Fruit fly (Drosophila melanogaster) Kc167 (cell line): Measurements from ENCODE around the gene CG10979.

Experiments
- Myc ChIP-seq: fragments of >200 bp; optimal IDR thresholded peaks from 2 replicates; lab custom pipeline; 2017; ENCODE audit warnings: missing external identifiers
- Sin3A ChIP-seq: fragments of >200 bp; optimal IDR thresholded peaks from 2 replicates; lab custom pipeline; 2018; ENCODE audit warnings: missing external identifiers
- h ChIP-seq: fragments of >200 bp; optimal IDR thresholded peaks from 3 replicates; lab custom pipeline; 2018; ENCODE audit warnings: missing external identifiers
- insv ChIP-seq: fragments of >200 bp; optimal IDR thresholded peaks from 3 replicates; lab custom pipeline; 2018; ENCODE audit warnings: missing external identifiers
- psq ChIP-seq: fragments of >200 bp; optimal IDR thresholded peaks from 2 replicates; lab custom pipeline; 2017; ENCODE audit warnings: missing external identifiers
- ttk ChIP-seq: sonication (Bioruptor generic); optimal IDR thresholded peaks from 2 replicates; lab custom pipeline; 2017; ENCODE audit warnings: missing external identifiers

Gene CG10979

dm6 chr3R:5791497-5791896 lies 3.0 kb upstream of the CG10979 start, which contains the start of gene Hpf1:
Gene Hpf1 (plus strand): TSS chr3R:5791879.
- no peak for TF ChIP-seq psq (lab: Kevin White, UChicago)
- TF ChIP-seq insv (lab: Kevin White, UChicago), result no peak
- no peak for TF ChIP-seq ttk (lab: Kevin White, UChicago)

DNA sequence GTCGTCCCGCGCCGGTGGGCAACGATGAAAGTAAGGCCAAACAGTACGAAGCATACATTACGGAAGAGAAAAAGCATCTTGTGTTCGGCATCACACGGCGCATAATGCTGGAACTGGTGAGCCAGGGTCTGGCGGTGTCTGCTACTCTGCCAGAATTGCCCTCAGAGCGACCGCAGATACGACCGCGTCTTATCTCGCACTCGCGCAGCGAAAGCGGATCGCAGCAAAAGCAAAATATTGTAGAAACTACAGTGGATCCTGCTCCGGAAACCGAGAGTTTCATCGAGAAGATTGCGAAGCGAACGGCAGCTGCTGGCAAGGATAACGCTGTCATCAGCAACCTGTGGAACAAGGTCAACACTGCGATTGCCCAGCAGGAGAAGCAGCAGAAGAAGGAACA lies 3.2 kb downstream of the CG10979 start:
- no peak for TF ChIP-seq Myc
- no peak for TF ChIP-seq h (lab: Kevin White, UChicago)
- no peak for TF ChIP-seq Sin3A
- no peak for TF ChIP-seq insv (lab: Kevin White, UChicago)
- no peak for TF ChIP-seq psq (lab: Kevin White, UChicago)
- no peak for TF ChIP-seq ttk (lab: Kevin White, UChicago)

- no peak for TF ChIP-seq h (lab: Kevin White, UChicago)
- TF ChIP-seq insv (lab: Kevin White, UChicago), result no peak
- no peak for TF ChIP-seq Myc
- TF ChIP-seq psq (lab: Kevin White, UChicago), result no peak
- TF ChIP-seq Sin3A, result no peak
- TF ChIP-seq ttk (lab: Kevin White, UChicago), result no peak
These were observed 7.4 kb downstream of the CG10979 start, which contains the start of gene CG11000 for dm6 chr3R:5801703-5802436. Gene CG11000 (plus strand): TSS chr3R:5802328.

DNA sequence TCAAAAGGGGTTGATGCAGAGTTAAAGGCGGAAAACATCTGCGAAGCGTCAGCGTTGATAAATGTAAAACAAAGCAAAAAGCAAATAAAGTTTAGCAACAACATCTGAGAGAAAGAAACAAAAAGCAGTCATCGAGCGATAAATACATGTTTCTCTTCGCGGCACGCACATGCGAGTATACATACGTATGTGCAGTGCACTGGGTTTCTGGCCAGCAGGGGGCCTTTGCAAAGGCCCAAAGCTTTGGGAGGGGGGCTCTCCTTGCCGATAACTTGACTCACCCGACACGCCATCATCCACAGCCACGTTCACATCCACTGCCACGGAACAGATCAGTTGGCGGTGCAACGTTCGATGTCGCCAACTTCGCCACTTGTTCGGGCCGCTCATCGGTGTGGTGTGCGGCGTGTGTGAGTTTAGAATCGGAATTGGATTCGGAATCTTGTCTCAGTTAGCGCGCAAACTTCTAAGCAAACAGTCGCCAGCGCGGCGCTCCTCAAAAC lies 18.7 kb downstream of the CG10979 start, which contains the start of gene CG42675:
TSS of gene CG42675 (plus strand) at position 453 of the 503 bp plus-strand sequence.
- TF ChIP-seq ttk (lab: Kevin White, UChicago), result no peak

DNA sequence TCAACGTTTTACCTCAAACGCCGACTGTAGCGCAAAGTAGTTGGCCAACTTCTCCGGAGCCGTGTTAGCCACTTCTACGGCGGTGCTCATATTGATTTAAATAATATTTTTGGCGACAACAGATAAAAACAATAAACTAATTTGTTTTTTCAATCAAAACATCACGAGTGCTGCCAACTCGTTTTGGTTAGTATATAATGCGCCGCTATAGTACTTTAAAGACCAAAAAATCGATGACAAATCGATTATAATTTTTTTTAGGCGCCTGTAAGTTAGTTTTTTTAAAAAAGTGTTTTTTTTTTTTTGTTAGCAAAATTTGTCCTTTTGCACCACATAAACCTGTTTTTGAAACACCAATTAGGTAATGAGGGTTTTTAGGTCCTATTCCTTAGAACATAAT lies 26.7 kb downstream of the CG10979 start, which contains the start of gene Hpr1:
TSS of gene Hpr1 (minus strand) at position 198 of the 400 bp plus-strand sequence.
- TF ChIP-seq psq (lab: Kevin White, UChicago) (no peak), insv (lab: Kevin White, UChicago) (no peak), ttk (lab: Kevin White, UChicago) (no peak), Myc (no peak)

DNA sequence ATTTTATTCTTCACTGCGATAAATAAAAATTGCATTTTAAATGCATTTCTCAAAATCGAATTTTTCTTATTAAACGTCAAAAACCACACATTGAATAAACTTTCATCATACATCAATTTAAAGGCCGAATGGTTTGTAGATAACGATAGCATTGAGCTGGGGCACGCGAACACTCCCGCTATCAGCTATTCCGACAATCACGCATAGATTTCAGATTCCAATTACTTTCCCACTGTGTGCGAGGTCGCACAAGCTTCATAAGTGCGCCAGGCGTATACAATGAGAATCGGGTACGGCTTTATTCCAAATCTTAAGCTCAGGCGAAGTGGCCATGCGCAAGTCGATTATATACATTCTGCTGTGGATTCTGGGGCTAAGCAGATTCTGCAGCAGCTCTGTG lies 27.2 kb downstream of the CG10979 start, which contains the start of gene CG46303:
TSS of gene CG46303 (plus strand) at position 223 of the 400 bp plus-strand sequence.
- no peak for TF ChIP-seq h (lab: Kevin White, UChicago)
- no peak for TF ChIP-seq Sin3A
- TF ChIP-seq Myc, result no peak
- no peak for TF ChIP-seq ttk (lab: Kevin White, UChicago)
- no peak for TF ChIP-seq psq (lab: Kevin White, UChicago)
- TF ChIP-seq insv (lab: Kevin White, UChicago), result no peak

DNA sequence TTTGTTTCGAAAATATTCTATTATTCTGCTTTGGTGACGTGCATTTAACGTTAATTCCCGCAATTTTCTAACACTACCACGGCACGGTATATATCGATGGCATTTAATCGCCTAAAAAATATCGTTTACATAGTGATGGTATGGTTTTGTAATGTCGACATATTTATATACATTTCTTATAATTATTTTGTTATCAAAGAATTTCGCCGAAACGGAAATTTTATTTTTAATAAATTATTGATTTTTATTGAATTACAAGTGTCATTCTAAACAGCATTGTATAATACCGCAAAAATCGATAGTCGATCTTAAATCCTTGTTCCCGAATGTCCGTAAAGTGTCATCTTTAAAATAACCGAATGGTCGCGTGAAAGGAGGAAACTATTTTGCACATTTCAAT lies 30.0 kb downstream of the CG10979 start, which contains the start of the genes Sec20 and dgrn:
TSS of gene Sec20 (minus strand) at position 77 of the 400 bp plus-strand sequence.
TSS of gene dgrn (plus strand) at position 160 of the 400 bp plus-strand sequence.
- TF ChIP-seq insv (lab: Kevin White, UChicago), result no peak
- TF ChIP-seq psq (lab: Kevin White, UChicago), result no peak
- no peak for TF ChIP-seq Sin3A
- no peak for TF ChIP-seq Myc
- TF ChIP-seq ttk (lab: Kevin White, UChicago), result no peak
- no peak for TF ChIP-seq h (lab: Kevin White, UChicago)

dm6 chr3R:5829762-5830161 lies 35.3 kb downstream of the CG10979 start, which contains the start of gene glob3:
Gene glob3 (plus strand): TSS chr3R:5830062.
- TF ChIP-seq insv (lab: Kevin White, UChicago) (no peak), h (lab: Kevin White, UChicago) (no peak), Sin3A (no peak)

- no peak for TF ChIP-seq insv (lab: Kevin White, UChicago)
- TF ChIP-seq Myc, result no peak
- TF ChIP-seq psq (lab: Kevin White, UChicago), result no peak
- no peak for TF ChIP-seq ttk (lab: Kevin White, UChicago)
- TF ChIP-seq Sin3A, result no peak
- TF ChIP-seq h (lab: Kevin White, UChicago), result no peak
These were observed 36.8 kb downstream of the CG10979 start, which contains the start of gene CG1208 for dm6 chr3R:5831339-5831738. Gene CG1208 (plus strand): TSS chr3R:5831639.

dm6 chr3R:5832345-5832981 lies 38.0 kb downstream of the CG10979 start:
- TF ChIP-seq ttk (lab: Kevin White, UChicago), result no peak
- TF ChIP-seq h (lab: Kevin White, UChicago), result no peak

- TF ChIP-seq Sin3A (no peak), h (lab: Kevin White, UChicago) (no peak), psq (lab: Kevin White, UChicago) (no peak), insv (lab: Kevin White, UChicago) (no peak), ttk (lab: Kevin White, UChicago) (no peak), Myc (no peak)
These were observed 39.5 kb downstream of the CG10979 start for dm6 chr3R:5833948-5834504.

DNA sequence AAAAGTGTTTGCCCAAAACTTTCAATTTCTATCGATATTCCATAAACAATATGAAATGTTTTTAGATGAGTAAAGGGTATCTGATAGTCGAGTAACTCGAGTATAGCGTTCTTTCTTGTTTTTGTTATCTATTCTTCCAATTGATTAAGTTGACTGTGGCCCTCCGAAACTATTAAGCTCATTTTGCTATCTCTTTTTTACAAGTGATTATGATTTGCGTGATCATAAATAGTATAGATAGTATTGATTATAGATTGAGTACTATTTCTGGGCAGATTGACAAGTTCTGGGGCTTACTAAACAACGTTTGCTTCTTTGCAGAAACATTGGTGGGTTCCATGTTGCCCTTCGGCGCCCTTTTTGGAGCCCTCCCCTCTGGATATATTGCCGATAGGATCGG lies 42.0 kb downstream of the CG10979 start:
- TF ChIP-seq Sin3A (no peak), ttk (lab: Kevin White, UChicago) (no peak), h (lab: Kevin White, UChicago) (no peak), insv (lab: Kevin White, UChicago) (no peak), psq (lab: Kevin White, UChicago) (no peak), Myc (no peak)
